Worm (Caenorhabditis elegans): Measurements from ENCODE around the gene nrde-3.

Gene nrde-3

ce11 chrX:382692-383091, 10.7 kb downstream of the nrde-3 start, which contains the start of gene ife-2 (continued):
- TF ChIP-seq pag-3 (tag; optimal IDR thresholded peaks at IDR 0.05; ENCODE audit: borderline replicate concordance, insufficient read depth) (no peak), ztf-4 (tag; optimal IDR thresholded peaks at IDR 0.05) (peak; percentile 1), nhr-90 (tag; optimal IDR thresholded peaks at IDR 0.05; ENCODE audit: poor library complexity) (peak; percentile 75), C16A3.4 (tag; optimal IDR thresholded peaks at IDR 0.05) (peak; percentile 77), nhr-12 (tag; optimal IDR thresholded peaks at IDR 0.05) (no peak), fkh-4 (tag; optimal IDR thresholded peaks at IDR 0.05; ENCODE audit: borderline replicate concordance) (no peak), unc-130 (tag; optimal IDR thresholded peaks at IDR 0.05) (peak; percentile 49), nhr-11 (tag; optimal IDR thresholded peaks at IDR 0.05) (no peak), C34B4.2 (tag; optimal IDR thresholded peaks at IDR 0.05) (no peak), nhr-84 (tag; optimal IDR thresholded peaks at IDR 0.05) (no peak), alr-1 (tag; optimal IDR thresholded peaks at IDR 0.05; ENCODE audit: borderline replicate concordance) (no peak), unc-62 (GFP tag; optimal IDR thresholded peaks at IDR 0.05) (no peak), tlp-1 (tag; optimal IDR thresholded peaks at IDR 0.05) (no peak), mef-2 (tag; optimal IDR thresholded peaks at IDR 0.05) (peak; percentile 45), fkh-10 (GFP tag; optimal IDR thresholded peaks at IDR 0.05) (no peak), fos-1 (tag; optimal IDR thresholded peaks at IDR 0.05) (peak; percentile 5), nhr-47 (tag; optimal IDR thresholded peaks at IDR 0.05) (peak; percentile 76), unc-86 (tag; optimal IDR thresholded peaks at IDR 0.05) (peak; percentile 50), elt-3 (tag; optimal IDR thresholded peaks at IDR 0.05) (peak in 1 of 6 experiments; percentile 47), lin-15B (tag; optimal IDR thresholded peaks at IDR 0.05) (no peak), efl-1 (optimal IDR thresholded peaks at IDR 0.05) (peak; percentile 52 to 58), efl-1 (GFP tag; optimal IDR thresholded peaks at IDR 0.05 in 1 of 2) (peak; percentile 51 to 94), lir-3 (tag; optimal IDR thresholded peaks at IDR 0.05; ENCODE audit: poor library complexity) (peak; percentile 63), F16B12.6 (tag; optimal IDR thresholded peaks at IDR 0.05) (peak; percentile 96), egl-27 (tag; optimal IDR thresholded peaks at IDR 0.05) (no peak), lin-35 (GFP tag; optimal IDR thresholded peaks at IDR 0.05) (peak; percentile 69 to 83), mdl-1 (tag; optimal IDR thresholded peaks at IDR 0.05) (peak in 1 of 2 experiments; percentile 71), ama-1 (optimal IDR thresholded peaks at IDR 0.05) (no peak), rnt-1 (tag; optimal IDR thresholded peaks at IDR 0.05) (peak; percentile 60), lin-13 (GFP tag; optimal IDR thresholded peaks at IDR 0.05) (no peak), nhr-77 (tag; optimal IDR thresholded peaks at IDR 0.05) (peak; percentile 7), hlh-17 (GFP tag; optimal IDR thresholded peaks at IDR 0.05; ENCODE audit: borderline replicate concordance) (no peak), C04F5.9 (tag; optimal IDR thresholded peaks at IDR 0.05) (peak; percentile 10), ztf-11 (tag; optimal IDR thresholded peaks at IDR 0.05) (no peak), snpc-4 (tag; optimal IDR thresholded peaks at IDR 0.05) (peak; percentile 6)

ce11 chrX:388728-389127, 16.7 kb downstream of the nrde-3 start, which contains the start of gene ceh-93:
Gene ceh-93 (minus strand): TSS chrX:388797.
- TF ChIP-seq blmp-1 (tag; optimal IDR thresholded peaks at IDR 0.05) (no peak), elt-3 (tag; optimal IDR thresholded peaks at IDR 0.05) (no peak), sup-37 (GFP tag; optimal IDR thresholded peaks at IDR 0.05) (no peak), nhr-85 (tag) (no peak), elt-2 (tag; optimal IDR thresholded peaks at IDR 0.05) (no peak), aha-1 (tag; optimal IDR thresholded peaks at IDR 0.05) (no peak), alr-1 (tag; optimal IDR thresholded peaks at IDR 0.05; ENCODE audit: borderline replicate concordance) (no peak), dpl-1 (GFP tag; optimal IDR thresholded peaks at IDR 0.05) (peak in 2 of 3 experiments; percentile 25 to 43), egl-13 (tag; optimal IDR thresholded peaks at IDR 0.05) (no peak), grh-1 (GFP tag; IDR thresholded peaks at IDR 0.05) (no peak), ceh-82 (tag; optimal IDR thresholded peaks at IDR 0.05) (peak in 1 of 3 experiments; percentile 0), lsy-2 (tag; optimal IDR thresholded peaks at IDR 0.05) (peak in 1 of 2 experiments; percentile 48), hlh-4 (tag; optimal IDR thresholded peaks at IDR 0.05) (no peak), ceh-90 (tag; optimal IDR thresholded peaks at IDR 0.05) (no peak), rnt-1 (tag; optimal IDR thresholded peaks at IDR 0.05) (peak; percentile 22), C34B4.2 (tag; optimal IDR thresholded peaks at IDR 0.05) (no peak), lin-35 (GFP tag; optimal IDR thresholded peaks at IDR 0.05) (peak in 1 of 2 experiments; percentile 62), pqm-1 (tag; optimal IDR thresholded peaks at IDR 0.05) (no peak), F16B12.6 (tag; optimal IDR thresholded peaks at IDR 0.05) (peak; percentile 16), snu-23 (GFP tag; optimal IDR thresholded peaks at IDR 0.05) (peak; percentile 25), C16A3.4 (tag; optimal IDR thresholded peaks at IDR 0.05) (peak; percentile 17), ceh-88 (GFP tag; IDR thresholded peaks at IDR 0.05) (no peak), fkh-8 (tag; optimal IDR thresholded peaks at IDR 0.05) (no peak), ceh-63 (GFP tag; optimal IDR thresholded peaks at IDR 0.05) (no peak), nhr-237 (tag; optimal IDR thresholded peaks at IDR 0.05) (no peak)
